Fruit fly (Drosophila melanogaster) whole organism, embryonic: ENCODE results near the gene pont.

ENCODE experiments used
- Antp ChIP-seq: fragments of 200-800 bp; sonication (Bioruptor generic); optimal IDR thresholded peaks from 3 replicates; lab custom pipeline; 2016; ENCODE audit warnings: missing biosample characterization, missing genetic modification characterization
- Bgb ChIP-seq: fragments of 200-800 bp; sonication (Bioruptor generic); IDR thresholded peaks from 2 replicates; pipeline ENCODE4 v1.3.6; 2022; ENCODE audit warnings: missing biosample characterization, missing genetic modification characterization; ENCODE audit not compliant: partially characterized antibody
- CG10431 ChIP-seq: fragments of 200-800 bp; sonication (Bioruptor generic); optimal IDR thresholded peaks from 3 replicates; lab custom pipeline; 2018; ENCODE audit warnings: missing biosample characterization, mild to moderate bottlenecking, missing genetic modification characterization
- CG14050 ChIP-seq: fragments of 200-800 bp; sonication (Bioruptor generic); IDR thresholded peaks from 3 replicates; pipeline ENCODE4 v1.3.6; 2022; ENCODE audit warnings: missing biosample characterization, missing genetic modification characterization
- CG14667 ChIP-seq: fragments of 200-800 bp; sonication (Bioruptor generic); IDR thresholded peaks from 2 replicates; pipeline ENCODE4 v1.3.6; 2022; ENCODE audit warnings: missing biosample characterization, missing genetic modification characterization
- CG14965 ChIP-seq: fragments of 200-800 bp; sonication (Bioruptor generic); optimal IDR thresholded peaks from 2 replicates; lab custom pipeline; 2016; ENCODE audit warnings: missing biosample characterization, missing genetic modification characterization, borderline replicate concordance
- CG15073 ChIP-seq: fragments of 200-800 bp; sonication (Bioruptor generic); optimal IDR thresholded peaks from 2 replicates; lab custom pipeline; 2016; ENCODE audit warnings: missing biosample characterization, missing genetic modification characterization
- CG17186 ChIP-seq: fragments of 200-800 bp; sonication (Bioruptor generic); optimal IDR thresholded peaks from 3 replicates; lab custom pipeline; 2017; ENCODE audit warnings: missing biosample characterization, missing genetic modification reagents, missing genetic modification characterization
- CG17361 ChIP-seq: fragments of 200-800 bp; sonication (Bioruptor generic); IDR thresholded peaks from 3 replicates; pipeline ENCODE4 v1.3.6; 2022; ENCODE audit warnings: missing biosample characterization, missing genetic modification characterization
- CG17612 ChIP-seq: fragments of 200-800 bp; sonication (Bioruptor generic); IDR thresholded peaks from 2 replicates; pipeline ENCODE4 v1.3.6; 2022; ENCODE audit warnings: missing biosample characterization, missing genetic modification characterization
- CG17829 ChIP-seq: fragments of 200-800 bp; optimal IDR thresholded peaks from 2 replicates; lab custom pipeline; 2019; ENCODE audit warnings: missing biosample characterization, mild to moderate bottlenecking, missing genetic modification characterization, moderate library complexity
- CG3163 ChIP-seq: fragments of 200-800 bp; sonication (Bioruptor generic); optimal IDR thresholded peaks from 3 replicates; lab custom pipeline; 2016; ENCODE audit warnings: missing biosample characterization, missing genetic modification characterization
- CG32532 ChIP-seq: fragments of 200-800 bp; sonication (Bioruptor generic); IDR thresholded peaks from 2 replicates; pipeline ENCODE4 v1.3.6; 2022; ENCODE audit warnings: missing biosample characterization, missing genetic modification characterization
- CG3995 ChIP-seq: fragments of 200-800 bp; sonication (Bioruptor generic); optimal IDR thresholded peaks from 3 replicates; lab custom pipeline; 2016; ENCODE audit warnings: missing biosample characterization, missing genetic modification characterization
- CG4854 ChIP-seq: fragments of 200-800 bp; sonication (Bioruptor generic); optimal IDR thresholded peaks from 2 replicates; lab custom pipeline; 2016; ENCODE audit warnings: missing biosample characterization, missing genetic modification characterization, inconsistent platforms
- CG6765 ChIP-seq: fragments of 200-800 bp; sonication (Bioruptor generic); optimal IDR thresholded peaks from 3 replicates; lab custom pipeline; 2017; ENCODE audit warnings: missing biosample characterization, mild to moderate bottlenecking, missing genetic modification characterization
- CG8290 ChIP-seq, 3 experiments: fragments of 200-800 bp; sonication (Bioruptor generic); optimal IDR thresholded peaks; 2 replicates each; lab custom pipeline; 2016 to 2019; ENCODE audit warnings: missing biosample characterization in 3 of 3, missing genetic modification characterization in 3 of 3, mild to moderate bottlenecking in 2 of 3, moderate library complexity in 1 of 3
- CG8478 ChIP-seq: fragments of >200 bp; optimal IDR thresholded peaks from 2 replicates; lab custom pipeline; 2018
- CG8924 ChIP-seq: fragments of 200-800 bp; optimal IDR thresholded peaks from 3 replicates; lab custom pipeline; 2019; ENCODE audit warnings: missing biosample characterization, mild to moderate bottlenecking, missing genetic modification characterization, moderate library complexity
- CG9876 ChIP-seq: fragments of 200-800 bp; sonication (Bioruptor generic); optimal IDR thresholded peaks from 2 replicates; lab custom pipeline; 2016; ENCODE audit warnings: missing biosample characterization, missing genetic modification characterization
- Camta ChIP-seq: fragments of 200-800 bp; sonication (Bioruptor generic); optimal IDR thresholded peaks from 2 replicates; lab custom pipeline; 2016; ENCODE audit warnings: missing biosample characterization, missing genetic modification characterization
- Deaf1 ChIP-seq: fragments of 200-800 bp; optimal IDR thresholded peaks from 3 replicates; lab custom pipeline; 2019; ENCODE audit warnings: missing biosample characterization, mild to moderate bottlenecking, missing genetic modification characterization, moderate library complexity
- Dp ChIP-seq: fragments of 200-800 bp; sonication (Bioruptor generic); optimal IDR thresholded peaks from 2 replicates; lab custom pipeline; 2018; ENCODE audit warnings: missing biosample characterization, mild to moderate bottlenecking, missing genetic modification characterization, moderate library complexity
- ERR ChIP-seq: fragments of 200-800 bp; sonication (Bioruptor generic); optimal IDR thresholded peaks from 2 replicates; lab custom pipeline; 2016; ENCODE audit warnings: missing biosample characterization, missing genetic modification characterization
- Elba2 ChIP-seq: fragments of 200-800 bp; sonication (Bioruptor generic); optimal IDR thresholded peaks from 3 replicates; lab custom pipeline; 2016; ENCODE audit warnings: missing biosample characterization, missing genetic modification characterization
- Hmx ChIP-seq: fragments of 200-800 bp; sonication (Bioruptor generic); optimal IDR thresholded peaks from 2 replicates; lab custom pipeline; 2016; ENCODE audit warnings: missing biosample characterization, missing genetic modification characterization
- Hr39 ChIP-seq: fragments of >200 bp; optimal IDR thresholded peaks from 2 replicates; lab custom pipeline; 2017
- Hr78 ChIP-seq, 2 experiments: fragments of 200-800 bp in 1 of 2; fragments of >200 bp in 1 of 2; sonication (Bioruptor generic) in 1 of 2; optimal IDR thresholded peaks; 2 replicates each; lab custom pipeline; 2017 to 2019; ENCODE audit warnings: missing biosample characterization in 2 of 2, missing genetic modification characterization in 2 of 2, mild to moderate bottlenecking in 1 of 2, moderate library complexity in 1 of 2
- Med ChIP-seq: fragments of 200-800 bp; sonication (Bioruptor generic); peaks from one replicate; lab custom pipeline; 2016; ENCODE audit warnings: missing biosample characterization, missing genetic modification characterization, mild to moderate bottlenecking, inconsistent platforms, moderate library complexity
- PHDP ChIP-seq: fragments of 200-800 bp; sonication (Bioruptor generic); optimal IDR thresholded peaks from 3 replicates; lab custom pipeline; 2018; ENCODE audit warnings: missing biosample characterization, mild to moderate bottlenecking, missing genetic modification characterization, moderate library complexity
- Sox102F ChIP-seq: fragments of 200-800 bp; sonication (Bioruptor generic); optimal IDR thresholded peaks from 2 replicates; lab custom pipeline; 2018; ENCODE audit warnings: missing biosample characterization, mild to moderate bottlenecking, missing genetic modification characterization, moderate library complexity
- Ssrp ChIP-seq: fragments of 200-800 bp; sonication (Bioruptor generic); optimal IDR thresholded peaks from 2 replicates; lab custom pipeline; 2018; ENCODE audit warnings: missing biosample characterization, mild to moderate bottlenecking, missing genetic modification characterization, moderate library complexity
- aop ChIP-seq: fragments of 200-800 bp; sonication (Bioruptor generic); IDR thresholded peaks from 2 replicates; pipeline ENCODE4 v1.3.6; 2022; ENCODE audit warnings: missing biosample characterization, missing genetic modification characterization
- btn ChIP-seq: fragments of 200-800 bp; sonication (Bioruptor generic); optimal IDR thresholded peaks from 2 replicates; lab custom pipeline; 2016; ENCODE audit warnings: missing biosample characterization, missing genetic modification characterization
- corto ChIP-seq: fragments of 200-800 bp; sonication (Bioruptor generic); optimal IDR thresholded peaks from 2 replicates; lab custom pipeline; 2016; ENCODE audit warnings: missing biosample characterization, mild to moderate bottlenecking, missing genetic modification characterization, moderate library complexity
- dmrt11E ChIP-seq: fragments of 200-800 bp; sonication (Bioruptor generic); optimal IDR thresholded peaks from 3 replicates; lab custom pipeline; 2018; ENCODE audit warnings: missing biosample characterization, mild to moderate bottlenecking, missing genetic modification characterization, moderate library complexity
- ems ChIP-seq: fragments of 200-800 bp; sonication (Bioruptor generic); optimal IDR thresholded peaks from 3 replicates; lab custom pipeline; 2016; ENCODE audit warnings: missing biosample characterization, missing genetic modification characterization
- fd102C ChIP-seq: fragments of 200-800 bp; sonication (Bioruptor generic); optimal IDR thresholded peaks from 2 replicates; lab custom pipeline; 2018; ENCODE audit warnings: missing biosample characterization, mild to moderate bottlenecking, missing genetic modification characterization, moderate library complexity
- fd3F ChIP-seq: fragments of 200-800 bp; sonication (Bioruptor generic); optimal IDR thresholded peaks from 2 replicates; lab custom pipeline; 2018; ENCODE audit warnings: missing biosample characterization, mild to moderate bottlenecking, missing genetic modification characterization, moderate library complexity
- gcm2 ChIP-seq: fragments of 200-800 bp; sonication (Bioruptor generic); optimal IDR thresholded peaks from 2 replicates; lab custom pipeline; 2016; ENCODE audit warnings: missing biosample characterization, missing genetic modification characterization
- gt ChIP-seq: fragments of 200-800 bp; sonication (Bioruptor generic); IDR thresholded peaks from 2 replicates; pipeline ENCODE4 v1.3.6; 2022; ENCODE audit warnings: missing biosample characterization, missing genetic modification characterization
- jing ChIP-seq: fragments of 200-800 bp; sonication (Bioruptor generic); optimal IDR thresholded peaks from 2 replicates; lab custom pipeline; 2018; ENCODE audit warnings: missing biosample characterization, mild to moderate bottlenecking, missing genetic modification characterization
- ken ChIP-seq: fragments of 200-800 bp; sonication (Bioruptor generic); IDR thresholded peaks from 3 replicates; pipeline ENCODE4 v1.3.6; 2022; ENCODE audit warnings: missing biosample characterization, missing genetic modification characterization
- klu ChIP-seq: fragments of 200-800 bp; sonication (Bioruptor generic); IDR thresholded peaks from 2 replicates; pipeline ENCODE4 v1.3.6; 2022; ENCODE audit warnings: missing biosample characterization, missing genetic modification characterization
- prd ChIP-seq, 3 experiments: fragments of >200 bp in 2 of 3; fragments of 200-800 bp in 1 of 3; sonication (Bioruptor generic) in 1 of 3; optimal IDR thresholded peaks in 2 of 3; IDR thresholded peaks in 1 of 3; 2 replicates in 2 of 3; 3 replicates in 1 of 3; pipeline versions ENCODE4 v1.3.6 to Lab custom; 2017 to 2022; ENCODE audit warnings: missing biosample characterization in 1 of 3, missing genetic modification characterization in 1 of 3
- tio ChIP-seq: fragments of 200-800 bp; sonication (Bioruptor generic); optimal IDR thresholded peaks from 2 replicates; lab custom pipeline; 2017; ENCODE audit warnings: missing biosample characterization, missing genetic modification characterization, inconsistent platforms
- vfl ChIP-seq: fragments of 200-800 bp; sonication (Bioruptor generic); optimal IDR thresholded peaks from 2 replicates; lab custom pipeline; 2016; ENCODE audit warnings: missing biosample characterization, missing genetic modification characterization
- wor ChIP-seq: fragments of 200-800 bp; sonication (Bioruptor generic); IDR thresholded peaks from 2 replicates; pipeline ENCODE4 v1.3.6; 2022; ENCODE audit warnings: missing biosample characterization, missing genetic modification characterization
- yki ChIP-seq: fragments of >200 bp; optimal IDR thresholded peaks from 3 replicates; lab custom pipeline; 2018

The pont gene

dm6 chr3R:10268101-10268864 is 6.4 kb downstream of the pont start (continued):
- TF ChIP-seq CG10431 (GFP tag; lab: Kevin White, UChicago) (no peak), CG17829 (tag; lab: Kevin White, UChicago) (peak; percentile 84), CG3163 (GFP tag; lab: Kevin White, UChicago) (peak; percentile 55), CG8290 (GFP tag; optimal IDR thresholded peaks at IDR 0.05; lab: Kevin White, UChicago) (no peak), CG8290 (tag; optimal IDR thresholded peaks at IDR 0.05; lab: Kevin White, UChicago) (peak in 1 of 2 experiments; percentile 72), CG9876 (peak; percentile 20), CG17186 (peak; percentile 18), btn (GFP tag; lab: Kevin White, UChicago) (no peak), Hr39 (lab: Kevin White, UChicago) (no peak), CG17612 (no peak), CG14965 (GFP tag; lab: Kevin White, UChicago) (no peak), Hr78 (GFP tag; optimal IDR thresholded peaks at IDR 0.05; lab: Kevin White, UChicago) (peak in 1 of 2 experiments; percentile 29), CG4854 (GFP tag; lab: Kevin White, UChicago) (peak; percentile 55), ERR (GFP tag; lab: Kevin White, UChicago) (peak; percentile 58), Elba2 (no peak), Ssrp (tag; lab: Kevin White, UChicago) (peak; percentile 82), Antp (GFP tag; lab: Kevin White, UChicago) (peak; percentile 16), prd (optimal IDR thresholded peaks at IDR 0.05; lab: Kevin White, UChicago) (no peak), prd (GFP tag; IDR thresholded peaks at IDR 0.05; lab: Robert Waterston, UW) (peak; percentile 78), gt (no peak), CG15073 (peak; percentile 3), Dp (GFP tag; lab: Kevin White, UChicago) (no peak), Bgb (no peak), CG8924 (tag; lab: Kevin White, UChicago) (peak; percentile 87), Deaf1 (peak; percentile 67), CG17361 (GFP tag; lab: Robert Waterston, UW) (peak; percentile 86), CG8478 (no peak), Hmx (GFP tag; lab: Kevin White, UChicago) (peak; percentile 62), CG32532 (peak; percentile 77), Sox102F (GFP tag; lab: Kevin White, UChicago) (peak; percentile 91), ems (GFP tag; lab: Kevin White, UChicago) (peak; percentile 50), dmrt11E (tag; lab: Kevin White, UChicago) (peak; percentile 11), klu (GFP tag; lab: Robert Waterston, UW) (peak; percentile 58; the same call in 1 of the 2 replicates), PHDP (tag; lab: Kevin White, UChicago) (peak; percentile 91), CG14667 (peak; percentile 62; the same call in 1 of the 2 replicates), CG14050 (GFP tag; lab: Robert Waterston, UW) (peak; percentile 42), vfl (peak; percentile 47), tio (GFP tag; lab: Kevin White, UChicago) (peak; percentile 82), gcm2 (peak; percentile 67), Camta (GFP tag; lab: Kevin White, UChicago) (peak; percentile 69), fd3F (GFP tag; lab: Kevin White, UChicago) (peak; percentile 81), aop (GFP tag; lab: Robert Waterston, UW) (no peak), Med (GFP tag; lab: Kevin White, UChicago) (peak; percentile 93), CG6765 (GFP tag; lab: Kevin White, UChicago) (peak; percentile 87), fd102C (GFP tag; lab: Kevin White, UChicago) (no peak), jing (peak; percentile 72), wor (GFP tag; lab: Robert Waterston, UW) (peak; percentile 72), yki (lab: Kevin White, UChicago) (no peak), CG3995 (GFP tag; lab: Kevin White, UChicago) (peak; percentile 55), corto (GFP tag; lab: Kevin White, UChicago) (peak; percentile 67), ken (GFP tag; lab: Robert Waterston, UW) (peak; percentile 38; the same call in 1 of the 3 replicates)
